Worm (Caenorhabditis elegans) whole organism, midembryonic: Measurements from ENCODE around the gene pyt-1.

Experiments
- T22C8.4 ChIP-seq: fragments of 200-800 bp; sonication (Bioruptor generic); IDR thresholded peaks from 2 replicates; pipeline ENCODE4 v1.3.6; 2022; ENCODE audit warnings: missing genetic modification characterization, missing compliant biosample characterization
- cog-1 ChIP-seq: sonication (generic microtip); optimal IDR thresholded peaks from 2 replicates; lab custom pipeline; 2016; ENCODE audit warnings: missing genetic modification characterization, missing compliant biosample characterization
- flt-1 ChIP-seq: fragments of 200-800 bp; sonication (Bioruptor generic); IDR thresholded peaks from 2 replicates; pipeline ENCODE4 v1.3.6; 2022; ENCODE audit warnings: missing genetic modification characterization, missing compliant biosample characterization
- klf-2 ChIP-seq: fragments of 200-800 bp; sonication (Bioruptor generic); conservative IDR thresholded peaks from 2 replicates; pipeline ENCODE4 v1.3.6; 2022; ENCODE audit warnings: missing genetic modification reagents, missing genetic modification characterization, missing compliant biosample characterization
- med-1 ChIP-seq: sonication (generic microtip); optimal IDR thresholded peaks from 2 replicates; lab custom pipeline; 2017; ENCODE audit warnings: missing genetic modification characterization, mild to moderate bottlenecking, missing compliant biosample characterization, antibody characterized with exemption, missing genetic modification reagents; ENCODE audit not compliant: insufficient read depth
- ref-1 ChIP-seq: fragments of 200-800 bp; sonication (Bioruptor generic); conservative IDR thresholded peaks from 2 replicates; pipeline ENCODE4 v1.3.6; 2022; ENCODE audit warnings: missing genetic modification reagents, missing genetic modification characterization, missing compliant biosample characterization
- tab-1 ChIP-seq: fragments of 200-800 bp; sonication (Bioruptor generic); IDR thresholded peaks from 2 replicates; pipeline ENCODE4 v1.3.6; 2022; ENCODE audit warnings: missing genetic modification characterization, missing compliant biosample characterization
- ztf-23 ChIP-seq: fragments of 200-800 bp; sonication (Bioruptor generic); IDR thresholded peaks from 2 replicates; pipeline ENCODE4 v1.3.6; 2022; ENCODE audit warnings: missing genetic modification reagents, missing genetic modification characterization, missing compliant biosample characterization
- ztf-29 ChIP-seq: fragments of 200-800 bp; sonication (Bioruptor generic); IDR thresholded peaks from 2 replicates; pipeline ENCODE4 v1.3.6; 2022; ENCODE audit warnings: missing genetic modification reagents, missing genetic modification characterization, missing compliant biosample characterization

pyt-1 gene

ce11 chrV:10228360-10228759 is 762 bp downstream of the pyt-1 start, which contains the start of gene fipr-4:
Gene fipr-4, minus strand, starts transcription at chrV:10228460.
- TF ChIP-seq tab-1 (GFP tag; lab: Robert Waterston, UW) (no peak), ref-1 (GFP tag; lab: Robert Waterston, UW) (no peak), cog-1 (tag; lab: Kevin White, UChicago) (no peak), klf-2 (GFP tag; lab: Robert Waterston, UW) (no peak), T22C8.4 (no peak), med-1 (GFP tag; lab: Kevin White, UChicago) (no peak), ztf-23 (GFP tag; lab: Robert Waterston, UW) (no peak), flt-1 (GFP tag; lab: Robert Waterston, UW) (no peak), ztf-29 (GFP tag; lab: Robert Waterston, UW) (no peak)

ce11 chrV:10227333-10227732 is 1.8 kb downstream of the pyt-1 start, which contains the start of gene ttr-19:
Gene ttr-19, minus strand, starts transcription at chrV:10227433.
- TF ChIP-seq cog-1 (tag; lab: Kevin White, UChicago) (no peak), ztf-29 (GFP tag; lab: Robert Waterston, UW) (no peak), tab-1 (GFP tag; lab: Robert Waterston, UW) (no peak), ztf-23 (GFP tag; lab: Robert Waterston, UW) (no peak), T22C8.4 (no peak), klf-2 (GFP tag; lab: Robert Waterston, UW) (no peak), med-1 (GFP tag; lab: Kevin White, UChicago) (no peak), flt-1 (GFP tag; lab: Robert Waterston, UW) (no peak), ref-1 (GFP tag; lab: Robert Waterston, UW) (no peak)

ce11 chrV:10225610-10226009 is 3.5 kb downstream of the pyt-1 start, which contains the start of gene daf-36:
Gene daf-36, minus strand, starts transcription at chrV:10225710.
- TF ChIP-seq med-1 (GFP tag; lab: Kevin White, UChicago), result no peak
- no peak for TF ChIP-seq T22C8.4
- no peak for TF ChIP-seq ref-1 (GFP tag; lab: Robert Waterston, UW)
- TF ChIP-seq ztf-23 (GFP tag; lab: Robert Waterston, UW), result no peak
- no peak for TF ChIP-seq cog-1 (tag; lab: Kevin White, UChicago)
- no peak for TF ChIP-seq ztf-29 (GFP tag; lab: Robert Waterston, UW)
- TF ChIP-seq flt-1 (GFP tag; lab: Robert Waterston, UW), result no peak
- TF ChIP-seq klf-2 (GFP tag; lab: Robert Waterston, UW), result no peak
- no peak for TF ChIP-seq tab-1 (GFP tag; lab: Robert Waterston, UW)

ce11 chrV:10224619-10225018 is 4.5 kb downstream of the pyt-1 start:
- TF ChIP-seq cog-1 (tag; lab: Kevin White, UChicago) (no peak), med-1 (GFP tag; lab: Kevin White, UChicago) (no peak), ztf-29 (GFP tag; lab: Robert Waterston, UW) (no peak), ref-1 (GFP tag; lab: Robert Waterston, UW) (no peak), flt-1 (GFP tag; lab: Robert Waterston, UW) (no peak), T22C8.4 (no peak), tab-1 (GFP tag; lab: Robert Waterston, UW) (no peak), ztf-23 (GFP tag; lab: Robert Waterston, UW) (no peak), klf-2 (GFP tag; lab: Robert Waterston, UW) (no peak)

- no peak for TF ChIP-seq flt-1 (GFP tag; lab: Robert Waterston, UW)
- TF ChIP-seq klf-2 (GFP tag; lab: Robert Waterston, UW), result no peak
- no peak for TF ChIP-seq med-1 (GFP tag; lab: Kevin White, UChicago)
- no peak for TF ChIP-seq ztf-23 (GFP tag; lab: Robert Waterston, UW)
- TF ChIP-seq tab-1 (GFP tag; lab: Robert Waterston, UW), result no peak
- TF ChIP-seq cog-1 (tag; lab: Kevin White, UChicago), result no peak
- no peak for TF ChIP-seq ref-1 (GFP tag; lab: Robert Waterston, UW)
- no peak for TF ChIP-seq T22C8.4
- no peak for TF ChIP-seq ztf-29 (GFP tag; lab: Robert Waterston, UW)
Measured at ce11 chrV:10222007-10222406, 7.1 kb downstream of the pyt-1 start, which contains the start of gene C12D8.20. Gene C12D8.20, plus strand, starts transcription at chrV:10222307.

- TF ChIP-seq klf-2 (GFP tag; lab: Robert Waterston, UW) (no peak), med-1 (GFP tag; lab: Kevin White, UChicago) (no peak), flt-1 (GFP tag; lab: Robert Waterston, UW) (no peak), ztf-23 (GFP tag; lab: Robert Waterston, UW) (no peak), cog-1 (tag; lab: Kevin White, UChicago) (no peak), ztf-29 (GFP tag; lab: Robert Waterston, UW) (no peak), ref-1 (GFP tag; lab: Robert Waterston, UW) (no peak), tab-1 (GFP tag; lab: Robert Waterston, UW) (no peak), T22C8.4 (no peak)
Measured at ce11 chrV:10221317-10221716, 7.8 kb downstream of the pyt-1 start, which contains the start of the genes fipr-5 and fipr-9. Gene fipr-5, minus strand, starts transcription at chrV:10221417. Gene fipr-9, plus strand, starts transcription at chrV:10221662.

- no peak for TF ChIP-seq tab-1 (GFP tag; lab: Robert Waterston, UW)
- TF ChIP-seq klf-2 (GFP tag; lab: Robert Waterston, UW), result no peak
Measured at ce11 chrV:10220605-10221004, 8.5 kb downstream of the pyt-1 start, which contains the start of gene C12D8.13. Gene C12D8.13, minus strand, starts transcription at chrV:10220705.

- no peak for TF ChIP-seq cog-1 (tag; lab: Kevin White, UChicago)
- TF ChIP-seq ztf-23 (GFP tag; lab: Robert Waterston, UW), result no peak
- TF ChIP-seq flt-1 (GFP tag; lab: Robert Waterston, UW), result no peak
- no peak for TF ChIP-seq ztf-29 (GFP tag; lab: Robert Waterston, UW)
- no peak for TF ChIP-seq ref-1 (GFP tag; lab: Robert Waterston, UW)
- TF ChIP-seq tab-1 (GFP tag; lab: Robert Waterston, UW), result no peak
- TF ChIP-seq med-1 (GFP tag; lab: Kevin White, UChicago), result no peak
- no peak for TF ChIP-seq klf-2 (GFP tag; lab: Robert Waterston, UW)
- TF ChIP-seq T22C8.4, result no peak
Measured at ce11 chrV:10216724-10217123, 12.4 kb downstream of the pyt-1 start, which contains the start of gene ZK856.14. Gene ZK856.14, plus strand, starts transcription at chrV:10217024.

- TF ChIP-seq T22C8.4 (no peak), ztf-23 (GFP tag; lab: Robert Waterston, UW) (no peak), ztf-29 (GFP tag; lab: Robert Waterston, UW) (no peak), klf-2 (GFP tag; lab: Robert Waterston, UW) (no peak), cog-1 (tag; lab: Kevin White, UChicago) (no peak), tab-1 (GFP tag; lab: Robert Waterston, UW) (no peak), ref-1 (GFP tag; lab: Robert Waterston, UW) (no peak), flt-1 (GFP tag; lab: Robert Waterston, UW) (no peak), med-1 (GFP tag; lab: Kevin White, UChicago) (no peak)
Measured at ce11 chrV:10212627-10213026, 16.5 kb downstream of the pyt-1 start, which contains the start of gene hpo-40. Gene hpo-40, plus strand, starts transcription at chrV:10212927.
